Worm (Caenorhabditis elegans) whole organism, L2 larva: Measurements from ENCODE around the gene nhr-19.

Source experiments
- C34F6.9 ChIP-seq: fragments of 150-350 bp; optimal IDR thresholded peaks from 2 replicates; lab custom pipeline; 2014; ENCODE audit warnings: missing biosample characterization, missing genetic modification characterization
- F13H6.1 ChIP-seq: sonication (generic microtip); optimal IDR thresholded peaks from 2 replicates; lab custom pipeline; 2016; ENCODE audit warnings: missing genetic modification characterization, missing compliant biosample characterization
- R02D3.7 ChIP-seq: fragments of 150-350 bp; optimal IDR thresholded peaks from 2 replicates; lab custom pipeline; 2014; ENCODE audit warnings: missing biosample characterization, missing genetic modification characterization
- Y55F3AM.14 ChIP-seq: fragments of 200-800 bp; sonication (Bioruptor generic); optimal IDR thresholded peaks from 2 replicates; lab custom pipeline; 2018; ENCODE audit warnings: mild to moderate bottlenecking, missing genetic modification characterization, missing compliant biosample characterization
- ZK546.5 ChIP-seq: sonication (generic microtip); optimal IDR thresholded peaks from 2 replicates; lab custom pipeline; 2017; ENCODE audit warnings: missing biosample characterization, missing genetic modification characterization
- alr-1 ChIP-seq: fragments of 150-350 bp; optimal IDR thresholded peaks from 2 replicates; lab custom pipeline; 2014; ENCODE audit warnings: missing biosample characterization, missing genetic modification characterization
- aly-2 ChIP-seq: fragments of 150-350 bp; optimal IDR thresholded peaks from 2 replicates; lab custom pipeline; 2014; ENCODE audit warnings: missing biosample characterization, missing genetic modification characterization
- ama-1 ChIP-seq: fragments of 150-350 bp; optimal IDR thresholded peaks from 2 replicates; lab custom pipeline; 2018; ENCODE audit warnings: inconsistent platforms
- blmp-1 ChIP-seq: sonication (generic microtip); optimal IDR thresholded peaks from 2 replicates; lab custom pipeline; 2017; ENCODE audit warnings: missing genetic modification characterization, mild to moderate bottlenecking, missing compliant biosample characterization, antibody characterized with exemption, moderate library complexity; ENCODE audit not compliant: insufficient read depth
- ceh-82 ChIP-seq: fragments of 150-350 bp; optimal IDR thresholded peaks from 2 replicates; lab custom pipeline; 2014; ENCODE audit warnings: missing biosample characterization, missing genetic modification characterization
- crh-2 ChIP-seq: sonication (generic microtip); optimal IDR thresholded peaks from 2 replicates; lab custom pipeline; 2017; ENCODE audit warnings: missing biosample characterization, missing genetic modification characterization
- elt-1 ChIP-seq: fragments of 150-350 bp; optimal IDR thresholded peaks from 2 replicates; lab custom pipeline; 2014; ENCODE audit warnings: missing biosample characterization, missing genetic modification characterization
- gmeb-1 ChIP-seq: fragments of 150-350 bp; optimal IDR thresholded peaks from 2 replicates; lab custom pipeline; 2014; ENCODE audit warnings: missing biosample characterization, missing genetic modification characterization
- lin-13 ChIP-seq: fragments of 150-350 bp; optimal IDR thresholded peaks from 2 replicates; lab custom pipeline; 2014; ENCODE audit warnings: missing biosample characterization, missing genetic modification reagents, missing genetic modification characterization
- lin-39 ChIP-seq: fragments of 150-350 bp; optimal IDR thresholded peaks from 2 replicates; lab custom pipeline; 2014; ENCODE audit warnings: missing biosample characterization, missing genetic modification reagents, missing genetic modification characterization
- lsy-2 ChIP-seq, 2 experiments: fragments of 150-350 bp in 1 of 2; sonication (generic microtip) in 1 of 2; optimal IDR thresholded peaks; 2 replicates each; lab custom pipeline; 2014 to 2017; ENCODE audit warnings: missing biosample characterization in 2 of 2, missing genetic modification characterization in 2 of 2
- mab-5 ChIP-seq: fragments of 150-350 bp; optimal IDR thresholded peaks from 2 replicates; lab custom pipeline; 2014; ENCODE audit warnings: missing biosample characterization, missing genetic modification characterization
- mbf-1 ChIP-seq: sonication (generic microtip); optimal IDR thresholded peaks from 2 replicates; lab custom pipeline; 2017; ENCODE audit warnings: missing biosample characterization, missing genetic modification characterization
- mdl-1 ChIP-seq, 2 experiments: fragments of 150-350 bp in 1 of 2; sonication (generic microtip) in 1 of 2; optimal IDR thresholded peaks; 2 replicates each; lab custom pipeline; 2017; ENCODE audit warnings: missing biosample characterization in 2 of 2, missing genetic modification characterization in 2 of 2
- nhr-11 ChIP-seq: fragments of 150-350 bp; optimal IDR thresholded peaks from 2 replicates; lab custom pipeline; 2014; ENCODE audit warnings: missing biosample characterization, missing genetic modification characterization
- nhr-12 ChIP-seq: fragments of 150-350 bp; optimal IDR thresholded peaks from 2 replicates; lab custom pipeline; 2014; ENCODE audit warnings: missing biosample characterization, missing genetic modification characterization
- nhr-21 ChIP-seq: fragments of 150-350 bp; optimal IDR thresholded peaks from 2 replicates; lab custom pipeline; 2014; ENCODE audit warnings: missing biosample characterization, missing genetic modification characterization
- nhr-23 ChIP-seq: fragments of 150-350 bp; optimal IDR thresholded peaks from 2 replicates; lab custom pipeline; 2014; ENCODE audit warnings: missing biosample characterization, missing genetic modification reagents, missing genetic modification characterization
- nhr-237 ChIP-seq: fragments of 150-350 bp; optimal IDR thresholded peaks from 2 replicates; lab custom pipeline; 2014; ENCODE audit warnings: missing biosample characterization, missing genetic modification characterization
- nhr-25 ChIP-seq: fragments of 150-350 bp; sonication (generic microtip); optimal IDR thresholded peaks from 3 replicates; lab custom pipeline; 2014; ENCODE audit warnings: missing biosample characterization, missing genetic modification characterization
- nhr-6 ChIP-seq: fragments of 150-350 bp; optimal IDR thresholded peaks from 2 replicates; lab custom pipeline; 2014; ENCODE audit warnings: missing biosample characterization, missing genetic modification characterization
- nhr-77 ChIP-seq: fragments of 150-350 bp; optimal IDR thresholded peaks from 2 replicates; lab custom pipeline; 2014; ENCODE audit warnings: missing biosample characterization, missing genetic modification characterization
- peb-1 ChIP-seq: fragments of 150-350 bp; optimal IDR thresholded peaks from 2 replicates; lab custom pipeline; 2014; ENCODE audit warnings: missing biosample characterization, missing genetic modification characterization
- sma-9 ChIP-seq, 2 experiments: fragments of 150-350 bp in 1 of 2; sonication (generic microtip) in 1 of 2; optimal IDR thresholded peaks; 2 replicates each; lab custom pipeline; 2014 to 2016; ENCODE audit warnings: missing genetic modification characterization in 2 of 2, mild to moderate bottlenecking in 1 of 2, missing biosample characterization in 1 of 2, missing compliant biosample characterization in 1 of 2, missing genetic modification reagents in 1 of 2, moderate library complexity in 1 of 2
- unc-39 ChIP-seq: fragments of 150-350 bp; optimal IDR thresholded peaks from 2 replicates; lab custom pipeline; 2014; ENCODE audit warnings: missing biosample characterization, missing genetic modification characterization
- unc-55 ChIP-seq: fragments of 150-350 bp; sonication (generic microtip); optimal IDR thresholded peaks from 3 replicates; lab custom pipeline; 2014; ENCODE audit warnings: missing biosample characterization, missing genetic modification reagents, missing genetic modification characterization
- unc-62 ChIP-seq: fragments of 150-350 bp; optimal IDR thresholded peaks from 2 replicates; lab custom pipeline; 2014; ENCODE audit warnings: missing biosample characterization, missing genetic modification reagents, missing genetic modification characterization
- ztf-11 ChIP-seq: sonication (generic microtip); optimal IDR thresholded peaks from 2 replicates; lab custom pipeline; 2017; ENCODE audit warnings: missing biosample characterization, missing genetic modification characterization
- ztf-4 ChIP-seq: fragments of 150-350 bp; optimal IDR thresholded peaks from 2 replicates; lab custom pipeline; 2014; ENCODE audit warnings: missing biosample characterization, missing genetic modification characterization

nhr-19 gene

DNA sequence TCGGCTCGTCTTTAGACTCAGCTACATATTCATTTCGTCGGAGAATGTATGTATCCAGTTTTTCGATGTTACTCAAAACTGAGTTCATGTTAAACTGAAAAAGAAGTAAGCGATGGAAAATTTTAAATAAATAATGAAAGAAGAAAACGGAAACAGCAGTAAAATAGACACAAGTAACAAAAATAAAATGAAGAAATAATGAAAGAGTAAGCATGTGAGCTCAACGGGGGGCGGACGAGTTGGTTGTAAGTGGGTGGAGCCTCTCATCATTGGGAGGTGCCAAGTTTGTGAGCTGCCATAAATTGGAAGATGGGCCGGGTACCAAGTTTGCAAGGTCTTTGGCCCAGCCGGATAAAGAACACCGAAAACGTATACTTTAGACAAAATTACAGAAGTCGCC is 21.9 kb downstream of the nhr-19 start, which contains the start of gene wee-1.1:
TSS of gene wee-1.1 (minus strand) at position 101 of the 400 bp plus-strand sequence.
- no peak for TF ChIP-seq blmp-1 (tag; lab: Kevin White, UChicago)
- TF ChIP-seq nhr-11, result no peak
- TF ChIP-seq ceh-82 (tag; lab: Kevin White, UChicago), result no peak
- no peak for TF ChIP-seq ZK546.5 (tag; lab: Kevin White, UChicago)
- TF ChIP-seq crh-2, result no peak
- TF ChIP-seq gmeb-1, result no peak
- no peak for TF ChIP-seq nhr-23 (tag; lab: Kevin White, UChicago)
- TF ChIP-seq R02D3.7, result no peak
- no peak for TF ChIP-seq unc-55 (GFP tag; lab: Kevin White, UChicago)
- no peak for TF ChIP-seq aly-2
- no peak for TF ChIP-seq nhr-77 (tag; lab: Kevin White, UChicago)
- TF ChIP-seq ztf-4 (tag; lab: Kevin White, UChicago), result no peak
- TF ChIP-seq unc-62 (GFP tag; lab: Kevin White, UChicago), result no peak
- no peak for TF ChIP-seq mbf-1 (tag; lab: Kevin White, UChicago)
- no peak for TF ChIP-seq nhr-12 (tag; lab: Kevin White, UChicago)
- TF ChIP-seq F13H6.1 (tag; lab: Kevin White, UChicago), result no peak
- no peak for TF ChIP-seq ztf-11
- TF ChIP-seq lin-13 (GFP tag; lab: Kevin White, UChicago), result no peak
- no peak for TF ChIP-seq nhr-25 (tag; lab: Kevin White, UChicago)
- TF ChIP-seq alr-1 (tag; lab: Kevin White, UChicago), result no peak

DNA sequence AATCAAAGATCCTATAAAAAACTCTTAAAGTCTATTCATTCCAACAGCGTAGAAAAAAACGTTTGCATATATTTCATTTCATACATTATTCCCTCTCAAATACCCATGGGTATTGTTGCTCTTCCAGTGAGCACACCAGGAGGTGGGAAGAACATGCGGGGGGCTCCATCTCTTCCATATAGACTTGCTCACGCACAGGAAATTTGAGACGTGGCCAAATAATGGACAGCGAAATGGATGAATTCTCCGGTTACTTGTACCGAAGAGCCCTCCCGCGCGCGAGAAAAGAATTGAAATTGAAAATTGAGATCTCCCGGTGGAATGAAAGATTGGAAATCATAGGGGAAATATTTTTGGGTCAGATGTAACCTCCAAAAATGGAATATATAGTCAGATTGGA is 27.7 kb downstream of the nhr-19 start:
- TF ChIP-seq nhr-237 (tag; lab: Kevin White, UChicago), result no peak
- no peak for TF ChIP-seq lsy-2 (tag; optimal IDR thresholded peaks at IDR 0.05; lab: Kevin White, UChicago)
- no peak for TF ChIP-seq nhr-11
- no peak for TF ChIP-seq aly-2
- no peak for TF ChIP-seq blmp-1 (tag; lab: Kevin White, UChicago)
- TF ChIP-seq F13H6.1 (tag; lab: Kevin White, UChicago), result peak; percentile 6
- TF ChIP-seq unc-62 (GFP tag; lab: Kevin White, UChicago), result no peak
- no peak for TF ChIP-seq R02D3.7

DNA sequence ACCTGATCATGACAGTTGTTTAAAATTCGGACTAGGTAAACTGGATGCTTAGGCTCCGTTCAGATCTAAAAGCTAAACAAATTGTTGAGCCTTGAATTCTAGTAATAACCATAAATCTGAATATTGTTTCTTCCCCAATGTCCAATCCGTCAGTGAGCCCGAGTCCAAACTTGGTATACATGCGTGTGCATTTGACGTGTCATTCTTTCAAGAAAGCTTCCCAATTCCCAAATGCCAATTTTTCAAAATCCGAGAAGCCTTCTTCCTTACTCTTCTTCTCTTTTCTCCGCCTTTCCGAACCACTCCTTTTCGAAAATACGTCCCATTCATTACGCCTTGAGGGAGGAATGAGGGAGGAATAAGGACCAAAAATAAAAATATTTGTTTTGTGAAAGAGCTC is 28.6 kb downstream of the nhr-19 start:
- no peak for TF ChIP-seq C34F6.9 (tag; lab: Kevin White, UChicago)
- TF ChIP-seq lin-39 (tag; lab: Kevin White, UChicago), result no peak
- no peak for TF ChIP-seq unc-62 (GFP tag; lab: Kevin White, UChicago)
- no peak for TF ChIP-seq alr-1 (tag; lab: Kevin White, UChicago)
- peak; percentile 14 for TF ChIP-seq crh-2
- TF ChIP-seq elt-1 (tag; lab: Kevin White, UChicago), result no peak
- peak; percentile 74 for TF ChIP-seq mab-5
- TF ChIP-seq lsy-2 (tag; optimal IDR thresholded peaks at IDR 0.05; lab: Kevin White, UChicago), result no peak
- TF ChIP-seq nhr-12 (tag; lab: Kevin White, UChicago), result no peak
- TF ChIP-seq peb-1 (tag; lab: Kevin White, UChicago), result no peak
- no peak for TF ChIP-seq nhr-23 (tag; lab: Kevin White, UChicago)
- no peak for TF ChIP-seq unc-39 (tag; lab: Kevin White, UChicago)
- TF ChIP-seq, all 48 proteins: peak for 2

- TF ChIP-seq F13H6.1 (tag; lab: Kevin White, UChicago) (no peak), mab-5 (no peak), mdl-1 (tag; optimal IDR thresholded peaks at IDR 0.05; lab: Kevin White, UChicago) (no peak), gmeb-1 (no peak), Y55F3AM.14 (GFP tag; lab: Kevin White, UChicago) (no peak), mbf-1 (tag; lab: Kevin White, UChicago) (no peak), ztf-11 (no peak), nhr-237 (tag; lab: Kevin White, UChicago) (no peak), nhr-6 (tag; lab: Kevin White, UChicago) (no peak), alr-1 (tag; lab: Kevin White, UChicago) (no peak), nhr-77 (tag; lab: Kevin White, UChicago) (no peak), nhr-11 (no peak), ama-1 (lab: Kevin White, UChicago) (no peak), nhr-21 (tag; lab: Kevin White, UChicago) (no peak), blmp-1 (tag; lab: Kevin White, UChicago) (no peak), sma-9 (GFP tag; optimal IDR thresholded peaks at IDR 0.05; lab: Kevin White, UChicago) (no peak), sma-9 (tag; optimal IDR thresholded peaks at IDR 0.05; lab: Kevin White, UChicago) (no peak)
These were observed 29.7 kb downstream of the nhr-19 start, which contains the start of gene exc-7 for ce11 chrII:9575670-9576069. TSS of gene exc-7 (plus strand) at chrII:9575970.
